Worm (Caenorhabditis elegans) whole organism, mixed stage, embryonic: Measurements from ENCODE around the gene grk-1.

Source experiments
- M03D4.4 ChIP-seq: sonication (generic microtip); optimal IDR thresholded peaks from 2 replicates; lab custom pipeline; 2017; ENCODE audit warnings: mild to moderate bottlenecking, missing genetic modification characterization, missing compliant biosample characterization
- bed-3 ChIP-seq: fragments of 200-800 bp; sonication (Bioruptor generic); optimal IDR thresholded peaks from 3 replicates; lab custom pipeline; 2018; ENCODE audit warnings: mild to moderate bottlenecking, missing genetic modification characterization, moderate library complexity, missing compliant biosample characterization
- blmp-1 ChIP-seq: fragments of 150-350 bp; optimal IDR thresholded peaks from 2 replicates; lab custom pipeline; 2014; ENCODE audit warnings: missing biosample characterization, missing genetic modification characterization
- ceh-39 ChIP-seq: fragments of 150-350 bp; optimal IDR thresholded peaks from 2 replicates; lab custom pipeline; 2014; ENCODE audit warnings: missing biosample characterization, missing genetic modification characterization
- ceh-43 ChIP-seq: fragments of 200-800 bp; sonication (Bioruptor generic); optimal IDR thresholded peaks from 2 replicates; lab custom pipeline; 2018; ENCODE audit warnings: mild to moderate bottlenecking, missing genetic modification characterization, moderate library complexity, missing compliant biosample characterization
- ceh-83 ChIP-seq: fragments of 200-800 bp; sonication (Bioruptor generic); optimal IDR thresholded peaks from 2 replicates; lab custom pipeline; 2018; ENCODE audit warnings: mild to moderate bottlenecking, missing genetic modification characterization, missing compliant biosample characterization
- ces-1 ChIP-seq: fragments of 150-350 bp; optimal IDR thresholded peaks from 2 replicates; lab custom pipeline; 2014; ENCODE audit warnings: missing biosample characterization, missing genetic modification reagents, missing genetic modification characterization
- cnd-1 ChIP-seq: fragments of 200-800 bp; sonication (Bioruptor generic); optimal IDR thresholded peaks from 2 replicates; lab custom pipeline; 2018; ENCODE audit warnings: mild to moderate bottlenecking, missing genetic modification characterization, missing compliant biosample characterization
- drap-1 ChIP-seq: fragments of 200-800 bp; sonication (Bioruptor generic); optimal IDR thresholded peaks from 3 replicates; lab custom pipeline; 2018; ENCODE audit warnings: mild to moderate bottlenecking, missing genetic modification characterization, missing compliant biosample characterization
- elt-1 ChIP-seq: sonication (generic microtip); optimal IDR thresholded peaks from 2 replicates; lab custom pipeline; 2017; ENCODE audit warnings: missing genetic modification characterization, mild to moderate bottlenecking, missing compliant biosample characterization, antibody characterized with exemption, moderate library complexity, borderline replicate concordance; ENCODE audit not compliant: insufficient read depth
- elt-3 ChIP-seq: fragments of 150-350 bp; optimal IDR thresholded peaks from 2 replicates; lab custom pipeline; 2014; ENCODE audit warnings: missing biosample characterization, missing genetic modification characterization
- flh-1 ChIP-seq: fragments of 200-800 bp; sonication (Bioruptor generic); optimal IDR thresholded peaks from 2 replicates; lab custom pipeline; 2018; ENCODE audit warnings: mild to moderate bottlenecking, missing genetic modification characterization, moderate library complexity, missing compliant biosample characterization
- ham-2 ChIP-seq: fragments of 200-800 bp; sonication (Bioruptor generic); optimal IDR thresholded peaks from 2 replicates; lab custom pipeline; 2018; ENCODE audit warnings: mild to moderate bottlenecking, missing genetic modification characterization, missing compliant biosample characterization
- hlh-1 ChIP-seq: fragments of 150-350 bp; optimal IDR thresholded peaks from 2 replicates; lab custom pipeline; 2014; ENCODE audit warnings: missing biosample characterization, missing genetic modification reagents, missing genetic modification characterization
- lin-13 ChIP-seq: fragments of 150-350 bp; optimal IDR thresholded peaks from 2 replicates; lab custom pipeline; 2014; ENCODE audit warnings: missing biosample characterization, missing genetic modification characterization
- lin-32 ChIP-seq: fragments of 200-800 bp; sonication (Bioruptor generic); optimal IDR thresholded peaks from 2 replicates; lab custom pipeline; 2018; ENCODE audit warnings: mild to moderate bottlenecking, missing genetic modification characterization, missing compliant biosample characterization
- lsy-2 ChIP-seq: fragments of 150-350 bp; optimal IDR thresholded peaks from 2 replicates; lab custom pipeline; 2014; ENCODE audit warnings: missing biosample characterization, missing genetic modification characterization
- mab-5 ChIP-seq: fragments of 150-350 bp; optimal IDR thresholded peaks from 2 replicates; lab custom pipeline; 2014; ENCODE audit warnings: missing biosample characterization, missing genetic modification characterization
- mep-1 ChIP-seq: fragments of 150-350 bp; optimal IDR thresholded peaks from 2 replicates; lab custom pipeline; 2017; ENCODE audit warnings: missing biosample characterization, missing genetic modification reagents, missing genetic modification characterization, inconsistent platforms
- mls-2 ChIP-seq: sonication (generic microtip); optimal IDR thresholded peaks from 2 replicates; lab custom pipeline; 2016; ENCODE audit warnings: mild to moderate bottlenecking, missing genetic modification characterization, moderate library complexity, missing compliant biosample characterization
- nhr-12 ChIP-seq: fragments of 150-350 bp; optimal IDR thresholded peaks from 2 replicates; lab custom pipeline; 2014; ENCODE audit warnings: missing biosample characterization, missing genetic modification characterization
- nhr-2 ChIP-seq: fragments of 150-350 bp; optimal IDR thresholded peaks from 2 replicates; lab custom pipeline; 2014; ENCODE audit warnings: missing biosample characterization, missing genetic modification characterization
- nhr-237 ChIP-seq: fragments of 150-350 bp; optimal IDR thresholded peaks from 2 replicates; lab custom pipeline; 2014; ENCODE audit warnings: missing biosample characterization, missing genetic modification characterization
- nhr-28 ChIP-seq: fragments of 150-350 bp; optimal IDR thresholded peaks from 2 replicates; lab custom pipeline; 2014; ENCODE audit warnings: missing biosample characterization, missing genetic modification characterization
- nhr-76 ChIP-seq: sonication (generic microtip); optimal IDR thresholded peaks from 2 replicates; lab custom pipeline; 2017; ENCODE audit warnings: missing biosample characterization, missing genetic modification characterization
- pha-4 ChIP-seq: fragments of 150-350 bp; optimal IDR thresholded peaks from 2 replicates; lab custom pipeline; 2018; ENCODE audit warnings: missing biosample characterization, missing genetic modification reagents, missing genetic modification characterization
- sem-2 ChIP-seq: fragments of 200-800 bp; sonication (Bioruptor generic); optimal IDR thresholded peaks from 2 replicates; lab custom pipeline; 2018; ENCODE audit warnings: mild to moderate bottlenecking, missing genetic modification characterization, missing compliant biosample characterization
- snpc-4 ChIP-seq: fragments of 150-350 bp; optimal IDR thresholded peaks from 2 replicates; lab custom pipeline; 2014; ENCODE audit warnings: missing biosample characterization, missing genetic modification characterization
- sptf-1 ChIP-seq: sonication (generic microtip); optimal IDR thresholded peaks from 2 replicates; lab custom pipeline; 2017; ENCODE audit warnings: mild to moderate bottlenecking, missing genetic modification characterization, moderate library complexity, missing compliant biosample characterization
- tbx-8 ChIP-seq: fragments of 200-800 bp; sonication (Bioruptor generic); optimal IDR thresholded peaks from 2 replicates; lab custom pipeline; 2018; ENCODE audit warnings: mild to moderate bottlenecking, missing genetic modification characterization, moderate library complexity, missing compliant biosample characterization
- unc-120 ChIP-seq: sonication (generic microtip); optimal IDR thresholded peaks from 2 replicates; lab custom pipeline; 2017; ENCODE audit warnings: missing genetic modification characterization, missing compliant biosample characterization; ENCODE audit not compliant: poor library complexity, severe bottlenecking
- unc-39 ChIP-seq: fragments of 150-350 bp; optimal IDR thresholded peaks from 2 replicates; lab custom pipeline; 2014; ENCODE audit warnings: missing biosample characterization, missing genetic modification characterization
- unc-62 ChIP-seq: fragments of 150-350 bp; optimal IDR thresholded peaks from 2 replicates; lab custom pipeline; 2014; ENCODE audit warnings: missing biosample characterization, missing genetic modification reagents, missing genetic modification characterization
- zip-8 ChIP-seq: fragments of 150-350 bp; optimal IDR thresholded peaks from 2 replicates; lab custom pipeline; 2014; ENCODE audit warnings: missing biosample characterization, missing genetic modification characterization
- ztf-11 ChIP-seq: fragments of 150-350 bp; optimal IDR thresholded peaks from 2 replicates; lab custom pipeline; 2014; ENCODE audit warnings: missing biosample characterization, missing genetic modification characterization

The grk-1 gene

ce11 chrX:10017975-10018654 is 19.1 kb upstream of the grk-1 start, which contains the start of gene F19C6.4:
TSS of gene F19C6.4 (minus strand) at chrX:10018025.
- TF ChIP-seq sem-2 (GFP tag; lab: Kevin White, UChicago) (no peak), nhr-237 (tag; lab: Kevin White, UChicago) (no peak), mep-1 (tag; lab: Kevin White, UChicago) (no peak), M03D4.4 (no peak), drap-1 (GFP tag; lab: Kevin White, UChicago) (no peak), unc-39 (tag; lab: Kevin White, UChicago) (no peak), unc-62 (no peak), mls-2 (no peak), pha-4 (tag; lab: Kevin White, UChicago) (no peak), nhr-2 (tag; lab: Kevin White, UChicago) (no peak), ces-1 (GFP tag; lab: Kevin White, UChicago) (no peak), elt-1 (tag; lab: Kevin White, UChicago) (no peak), nhr-76 (tag; lab: Kevin White, UChicago) (no peak), mab-5 (no peak)

ce11 chrX:10009985-10010384 is 11.0 kb upstream of the grk-1 start:
- TF ChIP-seq sem-2 (GFP tag; lab: Kevin White, UChicago) (no peak), nhr-2 (tag; lab: Kevin White, UChicago) (no peak), tbx-8 (GFP tag; lab: Kevin White, UChicago) (no peak), nhr-28 (tag; lab: Kevin White, UChicago) (no peak), ces-1 (GFP tag; lab: Kevin White, UChicago) (peak; percentile 55), blmp-1 (tag; lab: Kevin White, UChicago) (no peak)

DNA sequence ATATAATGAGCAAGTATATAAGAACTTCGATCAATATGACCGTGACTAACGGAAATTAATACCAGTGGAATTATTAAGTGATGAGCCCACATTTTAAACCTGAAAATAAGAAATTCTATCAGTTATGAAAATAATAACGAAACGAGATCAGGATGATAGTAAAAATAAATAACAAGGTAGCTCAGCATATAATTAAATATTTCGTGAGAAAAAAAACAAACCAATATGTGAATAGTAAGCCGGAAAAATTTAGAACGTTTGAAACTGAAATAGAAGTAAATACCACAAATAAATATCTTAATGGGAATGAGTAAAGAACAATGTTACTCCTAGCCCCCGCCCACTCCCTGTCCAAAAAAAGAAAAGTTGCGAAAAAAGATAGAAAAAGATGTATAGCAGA is 9.7 kb upstream of the grk-1 start, which contains the start of gene F19C6.3:
Gene F19C6.3, minus strand, starts transcription at position 101 of the 400 bp plus-strand sequence.
- TF ChIP-seq lin-32 (GFP tag; lab: Kevin White, UChicago): no peak

DNA sequence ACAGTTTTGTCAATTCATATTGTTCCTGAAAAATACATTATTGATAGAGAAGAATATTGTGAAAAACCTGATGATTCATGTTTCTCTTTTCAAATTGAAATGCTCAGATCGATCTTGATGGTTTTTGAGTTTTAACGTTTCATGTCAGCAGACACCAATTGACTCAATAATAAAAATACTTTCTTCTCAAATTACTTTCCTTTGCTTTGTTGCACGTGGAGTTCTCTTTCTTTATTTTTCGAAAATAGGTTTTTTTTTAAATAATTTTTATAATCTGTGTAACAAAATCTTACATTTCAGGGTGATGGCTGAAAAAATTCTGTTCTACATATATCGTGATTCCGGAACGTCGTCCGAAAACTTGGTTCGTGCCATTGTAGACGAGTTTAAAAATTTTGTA is 1.6 kb upstream of the grk-1 start, which contains the start of gene F19C6.2:
Gene F19C6.2, plus strand, starts transcription at position 301 of the 400 bp plus-strand sequence.
- TF ChIP-seq drap-1 (GFP tag; lab: Kevin White, UChicago) (no peak), nhr-237 (tag; lab: Kevin White, UChicago) (no peak), mls-2 (no peak), ceh-39 (tag; lab: Kevin White, UChicago) (no peak), ceh-83 (GFP tag; lab: Kevin White, UChicago) (no peak), nhr-28 (tag; lab: Kevin White, UChicago) (no peak), ces-1 (GFP tag; lab: Kevin White, UChicago) (no peak), lin-32 (GFP tag; lab: Kevin White, UChicago) (no peak), unc-120 (tag; lab: Kevin White, UChicago) (no peak)

DNA sequence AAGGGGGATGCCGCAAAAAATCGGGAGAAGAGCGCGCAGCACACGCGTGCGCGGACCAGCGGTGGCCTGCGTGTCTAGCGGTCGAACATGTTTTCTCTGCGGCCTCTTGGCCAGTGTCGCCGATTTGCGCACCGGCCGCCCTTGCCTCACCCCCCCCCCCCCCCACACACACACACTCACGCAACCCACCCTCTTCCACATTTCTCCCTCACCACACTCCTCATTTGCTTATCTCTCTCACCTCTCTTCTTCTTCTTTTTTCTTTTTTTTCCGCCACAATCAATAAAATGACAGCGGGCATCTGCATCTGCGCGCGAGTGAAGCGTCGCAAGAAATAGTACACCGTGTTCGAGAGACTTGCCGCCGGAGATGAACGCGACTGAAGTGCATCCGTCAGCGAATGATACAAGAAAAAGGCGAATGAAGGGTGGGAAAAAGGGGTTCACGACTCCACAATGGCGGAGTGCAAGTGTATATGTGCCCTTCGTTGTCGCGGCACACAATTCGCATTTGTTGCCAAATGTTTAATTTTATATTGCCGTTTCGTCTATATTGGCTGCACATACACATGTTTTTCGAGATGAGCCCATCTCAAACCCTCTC is 692 bp upstream of the grk-1 start:
- no peak for TF ChIP-seq elt-3 (tag; lab: Kevin White, UChicago)
- TF ChIP-seq ceh-39 (tag; lab: Kevin White, UChicago): peak; percentile 50
- no peak for TF ChIP-seq blmp-1 (tag; lab: Kevin White, UChicago)
- TF ChIP-seq nhr-237 (tag; lab: Kevin White, UChicago): peak; percentile 47
- TF ChIP-seq elt-1 (tag; lab: Kevin White, UChicago): no peak
- TF ChIP-seq ham-2 (GFP tag; lab: Kevin White, UChicago): peak; percentile 79
- peak; percentile 53 for TF ChIP-seq lin-13 (tag; lab: Kevin White, UChicago)
- TF ChIP-seq M03D4.4: peak; percentile 75
- no peak for TF ChIP-seq lin-32 (GFP tag; lab: Kevin White, UChicago)
- TF ChIP-seq unc-120 (tag; lab: Kevin White, UChicago): peak; percentile 77
- peak; percentile 59 for TF ChIP-seq nhr-2 (tag; lab: Kevin White, UChicago)
- TF ChIP-seq nhr-76 (tag; lab: Kevin White, UChicago): no peak
- no peak for TF ChIP-seq tbx-8 (GFP tag; lab: Kevin White, UChicago)
- TF ChIP-seq pha-4 (tag; lab: Kevin White, UChicago): peak; percentile 25
- TF ChIP-seq cnd-1: peak; percentile 29
- TF ChIP-seq sem-2 (GFP tag; lab: Kevin White, UChicago): no peak
- no peak for TF ChIP-seq snpc-4 (tag; lab: Kevin White, UChicago)
- TF ChIP-seq drap-1 (GFP tag; lab: Kevin White, UChicago): peak; percentile 76
- TF ChIP-seq zip-8: no peak
- TF ChIP-seq hlh-1 (tag; lab: Kevin White, UChicago): no peak
- no peak for TF ChIP-seq unc-39 (tag; lab: Kevin White, UChicago)
- TF ChIP-seq sptf-1 (tag; lab: Kevin White, UChicago): peak; percentile 91
- TF ChIP-seq ceh-83 (GFP tag; lab: Kevin White, UChicago): peak; percentile 56
- TF ChIP-seq mep-1 (tag; lab: Kevin White, UChicago): peak; percentile 25
- peak; percentile 28 for TF ChIP-seq ztf-11 (tag; lab: Kevin White, UChicago)
- TF ChIP-seq bed-3 (GFP tag; lab: Kevin White, UChicago): no peak
- no peak for TF ChIP-seq mab-5
- TF ChIP-seq ceh-43 (GFP tag; lab: Kevin White, UChicago): no peak
- no peak for TF ChIP-seq flh-1 (GFP tag; lab: Kevin White, UChicago)
- TF ChIP-seq mls-2: peak; percentile 90
- no peak for TF ChIP-seq lsy-2 (tag; lab: Kevin White, UChicago)
- TF ChIP-seq nhr-12 (tag; lab: Kevin White, UChicago): no peak
- peak; percentile 73 for TF ChIP-seq unc-62
- no peak for TF ChIP-seq nhr-28 (tag; lab: Kevin White, UChicago)
- peak; percentile 36 for TF ChIP-seq ces-1 (GFP tag; lab: Kevin White, UChicago)
- TF ChIP-seq, all 35 proteins: peak for 17
